Fruit fly (Drosophila melanogaster) Kc167 (cell line): ENCODE results near the gene pan.

Experiments
- Sin3A ChIP-seq: fragments of >200 bp; optimal IDR thresholded peaks from 2 replicates; lab custom pipeline; 2018; ENCODE audit warnings: missing external identifiers
- h ChIP-seq: fragments of >200 bp; optimal IDR thresholded peaks from 3 replicates; lab custom pipeline; 2018; ENCODE audit warnings: missing external identifiers
- psq ChIP-seq: fragments of >200 bp; optimal IDR thresholded peaks from 2 replicates; lab custom pipeline; 2017; ENCODE audit warnings: missing external identifiers

dm6 chr4:46942-47527 lies 22.1 kb upstream of the pan start:
- TF ChIP-seq h = no peak
- no peak for TF ChIP-seq psq
- no peak for TF ChIP-seq Sin3A
